Fruit fly (Drosophila melanogaster) whole organism, embryonic: ENCODE results near the gene Ccz1.

Source experiments
- Aef1 ChIP-seq: fragments of 200-800 bp; sonication (Bioruptor generic); IDR thresholded peaks from 3 replicates; pipeline ENCODE4 v1.3.6; 2022; ENCODE audit warnings: missing biosample characterization, missing genetic modification characterization
- Atf6 ChIP-seq: fragments of 200-800 bp; sonication (Bioruptor generic); IDR thresholded peaks from 2 replicates; pipeline ENCODE4 v1.3.6; 2022; ENCODE audit warnings: missing biosample characterization, missing genetic modification characterization
- BtbVII ChIP-seq: fragments of 200-800 bp; sonication (Bioruptor generic); optimal IDR thresholded peaks from 3 replicates; lab custom pipeline; 2017; ENCODE audit warnings: missing biosample characterization, mild to moderate bottlenecking, missing genetic modification characterization
- CG10147 ChIP-seq: fragments of 200-800 bp; sonication (Bioruptor generic); optimal IDR thresholded peaks from 2 replicates; lab custom pipeline; 2019; ENCODE audit warnings: missing biosample characterization, mild to moderate bottlenecking, missing genetic modification characterization, moderate library complexity
- CG10366 ChIP-seq: fragments of 200-800 bp; sonication (Bioruptor generic); IDR thresholded peaks from 2 replicates; pipeline ENCODE4 v1.3.6; 2022; ENCODE audit warnings: missing biosample characterization, missing genetic modification characterization
- CG14667 ChIP-seq: fragments of 200-800 bp; sonication (Bioruptor generic); IDR thresholded peaks from 2 replicates; pipeline ENCODE4 v1.3.6; 2022; ENCODE audit warnings: missing biosample characterization, missing genetic modification characterization
- CG14965 ChIP-seq: fragments of 200-800 bp; sonication (Bioruptor generic); optimal IDR thresholded peaks from 2 replicates; lab custom pipeline; 2016; ENCODE audit warnings: missing biosample characterization, missing genetic modification characterization, borderline replicate concordance
- CG17359 ChIP-seq: fragments of 200-800 bp; sonication (Bioruptor generic); optimal IDR thresholded peaks from 3 replicates; lab custom pipeline; 2018; ENCODE audit warnings: missing biosample characterization, mild to moderate bottlenecking, missing genetic modification characterization, moderate library complexity
- CG17385 ChIP-seq: fragments of 200-800 bp; sonication (Bioruptor generic); optimal IDR thresholded peaks from 3 replicates; lab custom pipeline; 2018; ENCODE audit warnings: missing biosample characterization, mild to moderate bottlenecking, missing genetic modification characterization
- CG1792 ChIP-seq: fragments of 200-800 bp; sonication (Bioruptor generic); optimal IDR thresholded peaks from 2 replicates; lab custom pipeline; 2016; ENCODE audit warnings: missing biosample characterization, missing genetic modification characterization
- CG2199 ChIP-seq: fragments of 200-800 bp; sonication (Bioruptor generic); IDR thresholded peaks from 3 replicates; pipeline ENCODE4 v1.3.6; 2022; ENCODE audit warnings: missing biosample characterization, missing genetic modification characterization
- CG2202 ChIP-seq: fragments of 200-800 bp; sonication (Bioruptor generic); optimal IDR thresholded peaks from 2 replicates; lab custom pipeline; 2018; ENCODE audit warnings: missing biosample characterization, mild to moderate bottlenecking, missing genetic modification characterization
- CG30431 ChIP-seq: fragments of 200-800 bp; sonication (Bioruptor generic); optimal IDR thresholded peaks from 2 replicates; lab custom pipeline; 2017; ENCODE audit warnings: missing biosample characterization, missing genetic modification characterization
- CG32532 ChIP-seq: fragments of 200-800 bp; sonication (Bioruptor generic); IDR thresholded peaks from 2 replicates; pipeline ENCODE4 v1.3.6; 2022; ENCODE audit warnings: missing biosample characterization, missing genetic modification characterization
- CG3995 ChIP-seq: fragments of 200-800 bp; sonication (Bioruptor generic); optimal IDR thresholded peaks from 3 replicates; lab custom pipeline; 2016; ENCODE audit warnings: missing biosample characterization, missing genetic modification characterization
- CG6175 ChIP-seq: fragments of 200-800 bp; sonication (Bioruptor generic); IDR thresholded peaks from 3 replicates; pipeline ENCODE4 v1.3.6; 2022; ENCODE audit warnings: missing biosample characterization, missing genetic modification characterization
- CG6654 ChIP-seq: fragments of 200-800 bp; sonication (Bioruptor generic); optimal IDR thresholded peaks from 2 replicates; lab custom pipeline; 2017; ENCODE audit warnings: missing biosample characterization, mild to moderate bottlenecking, missing genetic modification characterization
- CG7745 ChIP-seq: fragments of 200-800 bp; sonication (Bioruptor generic); optimal IDR thresholded peaks from 2 replicates; lab custom pipeline; 2018; ENCODE audit warnings: missing biosample characterization, mild to moderate bottlenecking, missing genetic modification characterization, moderate library complexity
- CG7786 ChIP-seq: fragments of 200-800 bp; sonication (Bioruptor generic); optimal IDR thresholded peaks from 2 replicates; lab custom pipeline; 2016; ENCODE audit warnings: missing biosample characterization, missing genetic modification characterization
- CG8089 ChIP-seq: fragments of 200-800 bp; sonication (Bioruptor generic); optimal IDR thresholded peaks from 3 replicates; lab custom pipeline; 2016; ENCODE audit warnings: missing biosample characterization, missing genetic modification characterization
- CHES-1-like ChIP-seq: fragments of 200-800 bp; sonication (Bioruptor generic); optimal IDR thresholded peaks from 2 replicates; lab custom pipeline; 2016; ENCODE audit warnings: missing biosample characterization, missing genetic modification characterization
- Dek ChIP-seq: fragments of 200-800 bp; sonication (Bioruptor generic); optimal IDR thresholded peaks from 3 replicates; lab custom pipeline; 2019; ENCODE audit warnings: missing biosample characterization, mild to moderate bottlenecking, missing genetic modification characterization, moderate library complexity
- Dref ChIP-seq: fragments of 200-800 bp; sonication (Bioruptor generic); IDR thresholded peaks from 2 replicates; pipeline ENCODE4 v1.3.6; 2022; ENCODE audit warnings: missing biosample characterization, missing genetic modification characterization
- Elba2 ChIP-seq: fragments of 200-800 bp; sonication (Bioruptor generic); optimal IDR thresholded peaks from 3 replicates; lab custom pipeline; 2016; ENCODE audit warnings: missing biosample characterization, missing genetic modification characterization
- HLH54F ChIP-seq: fragments of 200-800 bp; sonication (Bioruptor generic); optimal IDR thresholded peaks from 3 replicates; lab custom pipeline; 2016; ENCODE audit warnings: missing biosample characterization, missing genetic modification characterization
- Hey ChIP-seq: fragments of 200-800 bp; sonication (Bioruptor generic); optimal IDR thresholded peaks from 3 replicates; lab custom pipeline; 2018; ENCODE audit warnings: missing biosample characterization, mild to moderate bottlenecking, missing genetic modification characterization
- Hr78 ChIP-seq, 2 experiments: fragments of 200-800 bp in 1 of 2; fragments of >200 bp in 1 of 2; sonication (Bioruptor generic) in 1 of 2; optimal IDR thresholded peaks; 2 replicates each; lab custom pipeline; 2017 to 2019; ENCODE audit warnings: missing biosample characterization in 2 of 2, missing genetic modification characterization in 2 of 2, mild to moderate bottlenecking in 1 of 2, moderate library complexity in 1 of 2
- Lhr ChIP-seq: fragments of 200-800 bp; sonication (Bioruptor generic); optimal IDR thresholded peaks from 3 replicates; lab custom pipeline; 2017; ENCODE audit warnings: mild to moderate bottlenecking, missing biosample characterization, missing genetic modification reagents, missing genetic modification characterization
- Mad ChIP-seq: fragments of 200-800 bp; sonication (Bioruptor generic); optimal IDR thresholded peaks from 2 replicates; lab custom pipeline; 2016; ENCODE audit warnings: missing biosample characterization, missing genetic modification characterization
- Sry-β ChIP-seq: fragments of 200-800 bp; sonication (Bioruptor generic); optimal IDR thresholded peaks from 2 replicates; lab custom pipeline; 2018; ENCODE audit warnings: missing biosample characterization, mild to moderate bottlenecking, missing genetic modification characterization, moderate library complexity
- Sry-δ ChIP-seq: fragments of 200-800 bp; sonication (Bioruptor generic); optimal IDR thresholded peaks from 2 replicates; lab custom pipeline; 2016; ENCODE audit warnings: missing biosample characterization, missing genetic modification characterization
- aop ChIP-seq: fragments of 200-800 bp; sonication (Bioruptor generic); IDR thresholded peaks from 2 replicates; pipeline ENCODE4 v1.3.6; 2022; ENCODE audit warnings: missing biosample characterization, missing genetic modification characterization
- cas ChIP-seq: fragments of 200-800 bp; sonication (Bioruptor generic); IDR thresholded peaks from 2 replicates; pipeline ENCODE4 v1.3.6; 2022; ENCODE audit warnings: missing biosample characterization, missing genetic modification characterization
- cato ChIP-seq: fragments of 200-800 bp; sonication (Bioruptor generic); optimal IDR thresholded peaks from 2 replicates; lab custom pipeline; 2016; ENCODE audit warnings: missing biosample characterization, missing genetic modification characterization, borderline replicate concordance
- chif ChIP-seq, 2 experiments: fragments of 200-800 bp; sonication (Bioruptor generic); optimal IDR thresholded peaks; 3 replicates each; lab custom pipeline; 2016; ENCODE audit warnings: missing biosample characterization in 2 of 2, missing genetic modification characterization in 2 of 2
- chinmo ChIP-seq: fragments of 200-800 bp; sonication (Bioruptor generic); IDR thresholded peaks from 4 replicates; pipeline ENCODE4 v1.3.6; 2022; ENCODE audit warnings: missing biosample characterization, missing genetic modification characterization; ENCODE audit not compliant: partially characterized antibody
- da ChIP-seq: fragments of 200-800 bp; sonication (Bioruptor generic); optimal IDR thresholded peaks from 2 replicates; lab custom pipeline; 2016; ENCODE audit warnings: missing biosample characterization, missing genetic modification characterization
- ewg ChIP-seq: fragments of 200-800 bp; sonication (Bioruptor generic); optimal IDR thresholded peaks from 3 replicates; lab custom pipeline; 2017; ENCODE audit warnings: mild to moderate bottlenecking, missing biosample characterization, missing genetic modification reagents, missing genetic modification characterization
- fu2 ChIP-seq: fragments of 200-800 bp; sonication (Bioruptor generic); optimal IDR thresholded peaks from 2 replicates; lab custom pipeline; 2016; ENCODE audit warnings: missing biosample characterization, missing genetic modification characterization
- kah ChIP-seq: fragments of 200-800 bp; sonication (Bioruptor generic); optimal IDR thresholded peaks from 2 replicates; lab custom pipeline; 2018; ENCODE audit warnings: missing biosample characterization, mild to moderate bottlenecking, missing genetic modification characterization
- mld ChIP-seq: fragments of 200-800 bp; sonication (Bioruptor generic); IDR thresholded peaks from 3 replicates; pipeline ENCODE4 v1.3.6; 2022; ENCODE audit warnings: missing biosample characterization, missing genetic modification characterization; ENCODE audit not compliant: partially characterized antibody
- salm ChIP-seq: fragments of 200-800 bp; sonication (Bioruptor generic); optimal IDR thresholded peaks from 2 replicates; lab custom pipeline; 2018; ENCODE audit warnings: missing biosample characterization, mild to moderate bottlenecking, missing genetic modification characterization
- sim ChIP-seq: fragments of 200-800 bp; sonication (Bioruptor generic); IDR thresholded peaks from 2 replicates; pipeline ENCODE4 v1.3.6; 2022; ENCODE audit warnings: missing biosample characterization, missing genetic modification characterization
- slp2 ChIP-seq: fragments of 200-800 bp; sonication (Bioruptor generic); optimal IDR thresholded peaks from 2 replicates; lab custom pipeline; 2016; ENCODE audit warnings: missing biosample characterization, missing genetic modification characterization
- sna ChIP-seq: fragments of 200-800 bp; sonication (Bioruptor generic); IDR thresholded peaks from 2 replicates; pipeline ENCODE4 v1.3.6; 2022; ENCODE audit warnings: missing biosample characterization, missing genetic modification characterization; ENCODE audit not compliant: partially characterized antibody
- sqz ChIP-seq: fragments of 200-800 bp; sonication (Bioruptor generic); optimal IDR thresholded peaks from 3 replicates; lab custom pipeline; 2018; ENCODE audit warnings: missing biosample characterization, mild to moderate bottlenecking, missing genetic modification characterization
- sr ChIP-seq: fragments of 200-800 bp; sonication (Bioruptor generic); IDR thresholded peaks from 3 replicates; pipeline ENCODE4 v1.3.6; 2022; ENCODE audit warnings: missing biosample characterization, missing genetic modification characterization
- wdn ChIP-seq: fragments of 200-800 bp; sonication (Bioruptor generic); IDR thresholded peaks from 2 replicates; pipeline ENCODE4 v1.3.6; 2022; ENCODE audit warnings: missing biosample characterization, missing genetic modification characterization
- z ChIP-seq: fragments of 200-800 bp; sonication (Bioruptor generic); IDR thresholded peaks from 3 replicates; pipeline ENCODE4 v1.3.6; 2022; ENCODE audit warnings: missing biosample characterization, missing genetic modification characterization
- zen2 ChIP-seq: fragments of 200-800 bp; sonication (Bioruptor generic); IDR thresholded peaks from 3 replicates; pipeline ENCODE4 v1.3.6; 2022; ENCODE audit warnings: missing biosample characterization, missing genetic modification characterization; ENCODE audit not compliant: partially characterized antibody

Gene Ccz1

DNA sequence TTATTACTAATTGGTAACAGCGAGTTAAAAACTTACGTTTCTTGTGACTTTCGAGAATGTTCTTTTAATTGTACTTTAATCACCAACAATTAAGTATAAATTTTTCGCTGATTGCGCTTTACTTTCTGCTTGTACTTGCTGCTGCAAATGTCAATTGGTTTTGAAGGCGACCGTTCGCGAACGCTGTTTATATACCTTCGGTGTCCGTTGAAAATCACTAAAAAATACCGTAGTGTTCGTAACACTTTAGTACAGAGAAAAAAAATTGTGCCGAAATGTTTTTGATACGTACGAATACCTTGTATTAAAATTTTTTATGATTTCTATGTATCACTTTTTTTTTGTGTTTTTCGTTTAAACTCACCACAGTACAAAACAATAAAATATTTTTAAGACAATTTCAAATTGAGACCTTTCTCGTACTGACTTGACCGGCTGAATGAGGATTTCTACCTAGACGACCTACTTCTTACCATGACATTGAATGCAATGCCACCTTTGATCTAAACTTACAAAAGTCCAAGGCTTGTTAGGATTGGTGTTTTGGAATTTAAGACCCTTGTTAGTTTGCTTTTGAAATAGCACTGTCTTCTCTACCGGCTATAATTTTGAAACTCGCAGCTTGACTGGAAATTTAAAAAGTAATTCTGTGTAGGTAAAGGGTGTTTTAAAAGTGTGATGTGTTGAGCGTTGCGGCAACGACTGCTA is 3.7 kb upstream of the Ccz1 start, which contains the start of gene Ubi-p63E (continued):
- TF ChIP-seq CG7786, result peak; percentile 58
- TF ChIP-seq Aef1 (GFP tag; lab: Robert Waterston, UW), result no peak
- TF ChIP-seq CG14965 (GFP tag; lab: Kevin White, UChicago), result no peak
- TF ChIP-seq Hey (tag; lab: Kevin White, UChicago), result no peak
- no peak for TF ChIP-seq da (GFP tag; lab: Kevin White, UChicago)
- no peak for TF ChIP-seq sr (GFP tag; lab: Robert Waterston, UW)
- TF ChIP-seq HLH54F (GFP tag; lab: Kevin White, UChicago), result peak; percentile 65
- peak; percentile 37 for TF ChIP-seq CG6654 (GFP tag; lab: Kevin White, UChicago)
- TF ChIP-seq Dek (tag; lab: Kevin White, UChicago), result peak; percentile 49
- TF ChIP-seq CG10147, result peak; percentile 2
- TF ChIP-seq CG17359 (tag; lab: Kevin White, UChicago), result peak; percentile 51
- TF ChIP-seq sqz (GFP tag; lab: Kevin White, UChicago), result peak; percentile 74
- no peak for TF ChIP-seq CG6175 (GFP tag; lab: Robert Waterston, UW)
- TF ChIP-seq Sry-β (GFP tag; lab: Kevin White, UChicago), result no peak
- no peak for TF ChIP-seq Atf6
- peak; percentile 35 for TF ChIP-seq CG8089 (GFP tag; lab: Kevin White, UChicago)
- TF ChIP-seq cato, result peak; percentile 34
- TF ChIP-seq chif (GFP tag; optimal IDR thresholded peaks at IDR 0.05; lab: Kevin White, UChicago), result peak; percentile 60 to 61
- TF ChIP-seq CG14667 (GFP tag; lab: Robert Waterston, UW), result no peak
- no peak for TF ChIP-seq wdn
- no peak for TF ChIP-seq ewg (GFP tag; lab: Kevin White, UChicago)
- no peak for TF ChIP-seq sna (GFP tag; lab: Robert Waterston, UW)
- TF ChIP-seq Hr78 (GFP tag; optimal IDR thresholded peaks at IDR 0.05; lab: Kevin White, UChicago), result no peak
- TF ChIP-seq aop (GFP tag; lab: Robert Waterston, UW), result no peak
- TF ChIP-seq CG2202 (tag; lab: Kevin White, UChicago), result no peak
- TF ChIP-seq CG1792, result peak; percentile 51
- peak; percentile 54 for TF ChIP-seq Mad (GFP tag; lab: Kevin White, UChicago)
- no peak for TF ChIP-seq kah (GFP tag; lab: Kevin White, UChicago)
- TF ChIP-seq Lhr (GFP tag; lab: Kevin White, UChicago), result peak; percentile 11
- TF ChIP-seq BtbVII (GFP tag; lab: Kevin White, UChicago), result peak; percentile 33
- TF ChIP-seq sim (GFP tag; lab: Robert Waterston, UW), result no peak
- no peak for TF ChIP-seq cas (GFP tag; lab: Robert Waterston, UW)
- TF ChIP-seq chinmo (GFP tag; lab: Robert Waterston, UW), result no peak
- TF ChIP-seq z (GFP tag; lab: Robert Waterston, UW), result no peak
- peak; percentile 80 for TF ChIP-seq slp2
- TF ChIP-seq CG10366 (GFP tag; lab: Robert Waterston, UW), result no peak
- TF ChIP-seq Dref (GFP tag; lab: Robert Waterston, UW), result no peak
- TF ChIP-seq salm (tag; lab: Kevin White, UChicago), result no peak
- no peak for TF ChIP-seq CG32532 (GFP tag; lab: Robert Waterston, UW)
- TF ChIP-seq mld (GFP tag; lab: Robert Waterston, UW), result no peak
- TF ChIP-seq CG30431 (GFP tag; lab: Kevin White, UChicago), result peak; percentile 64
- no peak for TF ChIP-seq zen2 (GFP tag; lab: Robert Waterston, UW)
- peak; percentile 54 for TF ChIP-seq CHES-1-like (GFP tag; lab: Kevin White, UChicago)
- peak; percentile 38 for TF ChIP-seq Sry-δ
- TF ChIP-seq CG2199 (GFP tag; lab: Robert Waterston, UW), result no peak
- TF ChIP-seq Elba2 (GFP tag; lab: Kevin White, UChicago), result no peak
- TF ChIP-seq fu2 (GFP tag; lab: Kevin White, UChicago), result peak; percentile 70
- TF ChIP-seq CG3995, result no peak
- peak; percentile 49 for TF ChIP-seq CG17385 (GFP tag; lab: Kevin White, UChicago)
- TF ChIP-seq CG7745 (tag; lab: Kevin White, UChicago), result peak; percentile 9
